Fruit fly (Drosophila melanogaster) whole organism, embryonic: ENCODE data around the gene VGlut.

Experiments used
- BEAF-32 ChIP-seq: fragments of 200-800 bp; sonication (Bioruptor generic); optimal IDR thresholded peaks from 3 replicates; lab custom pipeline; 2017; ENCODE audit warnings: missing biosample characterization, missing genetic modification characterization, mild to moderate bottlenecking, moderate library complexity, missing genetic modification reagents
- CG1024 ChIP-seq: fragments of 200-800 bp; sonication (Bioruptor generic); IDR thresholded peaks from 2 replicates; pipeline ENCODE4 v1.3.6; 2022; ENCODE audit warnings: missing biosample characterization, missing genetic modification characterization
- CG10321 ChIP-seq: fragments of 200-800 bp; sonication (Bioruptor generic); IDR thresholded peaks from 2 replicates; pipeline ENCODE4 v1.3.6; 2022; ENCODE audit warnings: missing biosample characterization, missing genetic modification characterization
- CG10431 ChIP-seq: fragments of 200-800 bp; sonication (Bioruptor generic); optimal IDR thresholded peaks from 3 replicates; lab custom pipeline; 2018; ENCODE audit warnings: missing biosample characterization, mild to moderate bottlenecking, missing genetic modification characterization
- CG11696 ChIP-seq: fragments of 200-800 bp; sonication (Bioruptor generic); IDR thresholded peaks from 2 replicates; pipeline ENCODE4 v1.3.6; 2022; ENCODE audit warnings: missing biosample characterization, missing genetic modification characterization
- CG12219 ChIP-seq: fragments of 200-800 bp; sonication (Bioruptor generic); optimal IDR thresholded peaks from 3 replicates; lab custom pipeline; 2018; ENCODE audit warnings: missing biosample characterization, mild to moderate bottlenecking, missing genetic modification characterization
- CG14667 ChIP-seq: fragments of 200-800 bp; sonication (Bioruptor generic); IDR thresholded peaks from 2 replicates; pipeline ENCODE4 v1.3.6; 2022; ENCODE audit warnings: missing biosample characterization, missing genetic modification characterization
- CG17328 ChIP-seq: fragments of 200-800 bp; sonication (Bioruptor generic); IDR thresholded peaks from 2 replicates; pipeline ENCODE4 v1.3.6; 2022; ENCODE audit warnings: missing biosample characterization, missing genetic modification characterization
- CG32532 ChIP-seq: fragments of 200-800 bp; sonication (Bioruptor generic); IDR thresholded peaks from 2 replicates; pipeline ENCODE4 v1.3.6; 2022; ENCODE audit warnings: missing biosample characterization, missing genetic modification characterization
- CG34224 ChIP-seq: fragments of 200-800 bp; sonication (Bioruptor generic); IDR thresholded peaks from 3 replicates; pipeline ENCODE4 v1.3.6; 2022; ENCODE audit warnings: missing biosample characterization, missing genetic modification characterization; ENCODE audit not compliant: partially characterized antibody
- CG4707 ChIP-seq: fragments of 200-800 bp; sonication (Bioruptor generic); optimal IDR thresholded peaks from 2 replicates; lab custom pipeline; 2018; ENCODE audit warnings: missing biosample characterization, mild to moderate bottlenecking, missing genetic modification characterization, moderate library complexity
- CG6791 ChIP-seq: fragments of 200-800 bp; sonication (Bioruptor generic); IDR thresholded peaks from 3 replicates; pipeline ENCODE4 v1.3.6; 2022; ENCODE audit warnings: missing biosample characterization, missing genetic modification characterization; ENCODE audit not compliant: partially characterized antibody
- CG7839 ChIP-seq: fragments of 200-800 bp; sonication (Bioruptor generic); optimal IDR thresholded peaks from 3 replicates; lab custom pipeline; 2018; ENCODE audit warnings: missing biosample characterization, mild to moderate bottlenecking, missing genetic modification characterization, moderate library complexity
- CG8924 ChIP-seq: fragments of 200-800 bp; optimal IDR thresholded peaks from 3 replicates; lab custom pipeline; 2019; ENCODE audit warnings: missing biosample characterization, mild to moderate bottlenecking, missing genetic modification characterization, moderate library complexity
- CHES-1-like ChIP-seq: fragments of 200-800 bp; sonication (Bioruptor generic); optimal IDR thresholded peaks from 2 replicates; lab custom pipeline; 2016; ENCODE audit warnings: missing biosample characterization, missing genetic modification characterization
- Dbx ChIP-seq: fragments of 200-800 bp; sonication (Bioruptor generic); IDR thresholded peaks from 3 replicates; pipeline ENCODE4 v1.3.6; 2022; ENCODE audit warnings: missing biosample characterization, missing genetic modification characterization
- Deaf1 ChIP-seq: fragments of 200-800 bp; optimal IDR thresholded peaks from 3 replicates; lab custom pipeline; 2019; ENCODE audit warnings: missing biosample characterization, mild to moderate bottlenecking, missing genetic modification characterization, moderate library complexity
- Doc3 ChIP-seq: fragments of 200-800 bp; sonication (Bioruptor generic); IDR thresholded peaks from 3 replicates; pipeline ENCODE4 v1.3.6; 2022; ENCODE audit warnings: missing biosample characterization, missing genetic modification characterization; ENCODE audit not compliant: partially characterized antibody
- H15 ChIP-seq: fragments of 200-800 bp; sonication (Bioruptor generic); IDR thresholded peaks from 3 replicates; pipeline ENCODE4 v1.3.6; 2022; ENCODE audit warnings: missing biosample characterization, missing genetic modification characterization
- Jarid2 ChIP-seq: fragments of 200-800 bp; sonication (Bioruptor generic); optimal IDR thresholded peaks from 3 replicates; lab custom pipeline; 2017; ENCODE audit warnings: mild to moderate bottlenecking, missing biosample characterization, missing genetic modification reagents, missing genetic modification characterization
- Med ChIP-seq: fragments of 200-800 bp; sonication (Bioruptor generic); peaks from one replicate; lab custom pipeline; 2016; ENCODE audit warnings: missing biosample characterization, missing genetic modification characterization, mild to moderate bottlenecking, inconsistent platforms, moderate library complexity
- NC2α ChIP-seq: fragments of 200-800 bp; sonication (Bioruptor generic); optimal IDR thresholded peaks from 2 replicates; lab custom pipeline; 2016; ENCODE audit warnings: missing biosample characterization, missing genetic modification characterization
- NK7.1 ChIP-seq: fragments of 200-800 bp; sonication (Bioruptor generic); optimal IDR thresholded peaks from 3 replicates; lab custom pipeline; 2016; ENCODE audit warnings: missing biosample characterization, missing genetic modification characterization
- Nf-YB ChIP-seq: fragments of 200-800 bp; sonication (Bioruptor generic); optimal IDR thresholded peaks from 3 replicates; lab custom pipeline; 2019; ENCODE audit warnings: missing biosample characterization, mild to moderate bottlenecking, missing genetic modification characterization, moderate library complexity
- Nf-YC ChIP-seq: fragments of 200-800 bp; optimal IDR thresholded peaks from 3 replicates; lab custom pipeline; 2019; ENCODE audit warnings: missing biosample characterization, mild to moderate bottlenecking, missing genetic modification characterization, moderate library complexity
- Opbp ChIP-seq: fragments of 200-800 bp; sonication (Bioruptor generic); IDR thresholded peaks from 3 replicates; pipeline ENCODE4 v1.3.6; 2022; ENCODE audit warnings: missing biosample characterization, missing genetic modification characterization; ENCODE audit not compliant: partially characterized antibody
- Scr ChIP-seq: fragments of 200-800 bp; sonication (Bioruptor generic); IDR thresholded peaks from 2 replicates; pipeline ENCODE4 v1.3.6; 2022; ENCODE audit warnings: missing biosample characterization, missing genetic modification characterization; ENCODE audit not compliant: partially characterized antibody
- abd-A ChIP-seq: fragments of 200-800 bp; sonication (Bioruptor generic); optimal IDR thresholded peaks from 3 replicates; lab custom pipeline; 2019; ENCODE audit warnings: missing biosample characterization, mild to moderate bottlenecking, missing genetic modification characterization, moderate library complexity
- br ChIP-seq: fragments of >200 bp; optimal IDR thresholded peaks from 2 replicates; lab custom pipeline; 2017
- cg ChIP-seq: fragments of 200-800 bp; sonication (Bioruptor generic); optimal IDR thresholded peaks from 3 replicates; lab custom pipeline; 2019; ENCODE audit warnings: missing biosample characterization, mild to moderate bottlenecking, missing genetic modification characterization, moderate library complexity
- chinmo ChIP-seq: fragments of 200-800 bp; sonication (Bioruptor generic); IDR thresholded peaks from 4 replicates; pipeline ENCODE4 v1.3.6; 2022; ENCODE audit warnings: missing biosample characterization, missing genetic modification characterization; ENCODE audit not compliant: partially characterized antibody
- ci ChIP-seq: fragments of 200-800 bp; sonication (Bioruptor generic); IDR thresholded peaks from 3 replicates; pipeline ENCODE4 v1.3.6; 2022; ENCODE audit warnings: missing biosample characterization, missing genetic modification characterization
- eyg ChIP-seq: fragments of 200-800 bp; sonication (Bioruptor generic); optimal IDR thresholded peaks from 3 replicates; lab custom pipeline; 2016; ENCODE audit warnings: missing biosample characterization, missing genetic modification characterization
- gcm ChIP-seq: fragments of 200-800 bp; sonication (Bioruptor generic); optimal IDR thresholded peaks from 2 replicates; lab custom pipeline; 2019; ENCODE audit warnings: missing biosample characterization, mild to moderate bottlenecking, missing genetic modification characterization, moderate library complexity
- gsb ChIP-seq: fragments of 200-800 bp; sonication (Bioruptor generic); IDR thresholded peaks from 2 replicates; pipeline ENCODE4 v1.3.6; 2022; ENCODE audit warnings: missing biosample characterization, missing genetic modification characterization
- gt ChIP-seq: fragments of 200-800 bp; sonication (Bioruptor generic); IDR thresholded peaks from 2 replicates; pipeline ENCODE4 v1.3.6; 2022; ENCODE audit warnings: missing biosample characterization, missing genetic modification characterization
- kni ChIP-seq: fragments of 200-800 bp; sonication (Bioruptor generic); optimal IDR thresholded peaks from 3 replicates; lab custom pipeline; 2017; ENCODE audit warnings: mild to moderate bottlenecking, missing biosample characterization, missing genetic modification reagents, missing genetic modification characterization
- nom ChIP-seq: fragments of 200-800 bp; sonication (Bioruptor generic); optimal IDR thresholded peaks from 2 replicates; lab custom pipeline; 2017; ENCODE audit warnings: missing biosample characterization, missing genetic modification characterization, mild to moderate bottlenecking, moderate library complexity, missing genetic modification reagents
- pros ChIP-seq: fragments of 200-800 bp; sonication (Bioruptor generic); optimal IDR thresholded peaks from 3 replicates; lab custom pipeline; 2019; ENCODE audit warnings: missing biosample characterization, mild to moderate bottlenecking, missing genetic modification characterization, moderate library complexity
- scrt ChIP-seq: fragments of 200-800 bp; sonication (Bioruptor generic); optimal IDR thresholded peaks from 2 replicates; lab custom pipeline; 2018; ENCODE audit warnings: missing biosample characterization, mild to moderate bottlenecking, missing genetic modification characterization, moderate library complexity
- shn ChIP-seq: fragments of 200-800 bp; sonication (Bioruptor generic); optimal IDR thresholded peaks from 3 replicates; lab custom pipeline; 2016; ENCODE audit warnings: missing biosample characterization, missing genetic modification characterization
- sna ChIP-seq: fragments of 200-800 bp; sonication (Bioruptor generic); IDR thresholded peaks from 2 replicates; pipeline ENCODE4 v1.3.6; 2022; ENCODE audit warnings: missing biosample characterization, missing genetic modification characterization; ENCODE audit not compliant: partially characterized antibody
- sqz ChIP-seq: fragments of 200-800 bp; sonication (Bioruptor generic); optimal IDR thresholded peaks from 3 replicates; lab custom pipeline; 2018; ENCODE audit warnings: missing biosample characterization, mild to moderate bottlenecking, missing genetic modification characterization
- tll ChIP-seq, 2 experiments: fragments of 200-800 bp in 1 of 2; fragments of >200 bp in 1 of 2; sonication (Bioruptor generic) in 1 of 2; optimal IDR thresholded peaks; 2 replicates each; lab custom pipeline; 2017 to 2019; ENCODE audit warnings: missing biosample characterization in 2 of 2, missing genetic modification characterization in 2 of 2, mild to moderate bottlenecking in 1 of 2, moderate library complexity in 1 of 2
- unc-4 ChIP-seq: fragments of 200-800 bp; sonication (Bioruptor generic); IDR thresholded peaks from 2 replicates; pipeline ENCODE4 v1.3.6; 2022; ENCODE audit warnings: missing biosample characterization, missing genetic modification characterization; ENCODE audit not compliant: partially characterized antibody
- z ChIP-seq: fragments of 200-800 bp; sonication (Bioruptor generic); IDR thresholded peaks from 3 replicates; pipeline ENCODE4 v1.3.6; 2022; ENCODE audit warnings: missing biosample characterization, missing genetic modification characterization
- zen2 ChIP-seq: fragments of 200-800 bp; sonication (Bioruptor generic); IDR thresholded peaks from 3 replicates; pipeline ENCODE4 v1.3.6; 2022; ENCODE audit warnings: missing biosample characterization, missing genetic modification characterization; ENCODE audit not compliant: partially characterized antibody

Gene VGlut

DNA sequence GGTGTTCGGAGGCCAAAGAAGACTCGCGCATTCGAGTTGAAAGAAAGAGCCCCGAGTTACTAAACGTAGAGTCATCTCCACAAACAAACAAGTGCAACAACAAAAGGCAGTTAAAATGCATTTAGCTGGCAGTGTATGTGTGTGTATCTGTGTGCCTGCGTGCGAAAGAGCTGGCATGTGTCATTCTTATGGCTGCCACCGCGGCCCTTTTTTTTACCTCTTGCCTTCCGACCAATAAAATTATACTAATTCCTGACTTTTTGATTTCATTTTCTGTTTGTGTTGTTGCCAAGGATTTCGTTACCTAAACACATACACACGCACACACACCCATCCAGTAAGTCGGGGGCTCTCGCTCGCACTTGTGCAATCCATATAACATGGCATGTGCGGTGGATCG is 49.6 kb downstream of the VGlut start (continued):
- TF ChIP-seq abd-A (tag; lab: Kevin White, UChicago) (no peak), CG14667 (no peak), sqz (GFP tag; lab: Kevin White, UChicago) (peak; percentile 26), CG10431 (GFP tag; lab: Kevin White, UChicago) (no peak), eyg (GFP tag; lab: Kevin White, UChicago) (no peak), Nf-YC (tag; lab: Kevin White, UChicago) (peak; percentile 70), CG4707 (GFP tag; lab: Kevin White, UChicago) (no peak), Nf-YB (peak; percentile 89), kni (GFP tag; lab: Kevin White, UChicago) (peak; percentile 33), scrt (GFP tag; lab: Kevin White, UChicago) (no peak), tll (GFP tag; optimal IDR thresholded peaks at IDR 0.05; lab: Kevin White, UChicago) (peak in 1 of 2 experiments; percentile 89), cg (GFP tag; lab: Kevin White, UChicago) (peak; percentile 71), CG10321 (GFP tag; lab: Robert Waterston, UW) (no peak), H15 (no peak)

dm6 chr2L:2450723-2451379 is 50.8 kb downstream of the VGlut start:
- TF ChIP-seq chinmo: peak; percentile 86; the same call in 3 of the 4 replicates
- no peak for TF ChIP-seq gcm (GFP tag; lab: Kevin White, UChicago)
- peak; percentile 30; the same call in 1 of the 2 replicates for TF ChIP-seq CG32532
- peak; percentile 2 for TF ChIP-seq pros (GFP tag; lab: Kevin White, UChicago)
- TF ChIP-seq gsb (GFP tag; lab: Robert Waterston, UW): no peak
- TF ChIP-seq br (lab: Kevin White, UChicago): no peak
- peak; percentile 16 for TF ChIP-seq shn (GFP tag; lab: Kevin White, UChicago)
- TF ChIP-seq CG11696 (GFP tag; lab: Robert Waterston, UW): no peak
- peak; percentile 45; the same call in 1 of the 2 replicates for TF ChIP-seq unc-4 (GFP tag; lab: Robert Waterston, UW)
- TF ChIP-seq CG34224 (GFP tag; lab: Robert Waterston, UW): peak; percentile 46; the same call in 2 of the 3 replicates
- TF ChIP-seq Scr: peak; percentile 51; the same call in 1 of the 2 replicates
- peak; percentile 13 for TF ChIP-seq abd-A (tag; lab: Kevin White, UChicago)
- peak; percentile 87 for TF ChIP-seq Med
- TF ChIP-seq CG17328 (GFP tag; lab: Robert Waterston, UW): no peak
- 0 out of 2 replicates have a peak, but pooled peaks have one; percentile 38 for TF ChIP-seq sna (GFP tag; lab: Robert Waterston, UW)
- no peak for TF ChIP-seq CHES-1-like (GFP tag; lab: Kevin White, UChicago)
- no peak for TF ChIP-seq NK7.1 (GFP tag; lab: Kevin White, UChicago)
- no peak for TF ChIP-seq gt
- TF ChIP-seq CG7839: no peak
- TF ChIP-seq NC2α: no peak
- no peak for TF ChIP-seq zen2 (GFP tag; lab: Robert Waterston, UW)
- TF ChIP-seq nom: peak; percentile 15
- TF ChIP-seq Dbx (GFP tag; lab: Robert Waterston, UW): no peak
- TF ChIP-seq Doc3 (GFP tag; lab: Robert Waterston, UW): 0 out of 3 replicates have a peak, but pooled peaks have one; percentile 24
- TF ChIP-seq CG6791: peak; percentile 65; the same call in 2 of the 3 replicates
- peak; percentile 98 for TF ChIP-seq Deaf1 (tag; lab: Kevin White, UChicago)
- no peak for TF ChIP-seq CG8924 (tag; lab: Kevin White, UChicago)
- TF ChIP-seq CG1024: no peak
- no peak for TF ChIP-seq CG12219 (GFP tag; lab: Kevin White, UChicago)
- TF ChIP-seq ci (GFP tag; lab: Robert Waterston, UW): peak; percentile 28; the same call in 1 of the 3 replicates
- TF ChIP-seq z (GFP tag; lab: Robert Waterston, UW): peak; percentile 98
- peak; percentile 92 for TF ChIP-seq Jarid2 (GFP tag; lab: Kevin White, UChicago)
- peak; percentile 27 for TF ChIP-seq BEAF-32 (GFP tag; lab: Kevin White, UChicago)
- TF ChIP-seq Opbp (GFP tag; lab: Robert Waterston, UW): peak; percentile 28; the same call in 1 of the 3 replicates
